Fruit fly (Drosophila melanogaster): ENCODE results near the gene CG18530.

CG18530 gene

DNA sequence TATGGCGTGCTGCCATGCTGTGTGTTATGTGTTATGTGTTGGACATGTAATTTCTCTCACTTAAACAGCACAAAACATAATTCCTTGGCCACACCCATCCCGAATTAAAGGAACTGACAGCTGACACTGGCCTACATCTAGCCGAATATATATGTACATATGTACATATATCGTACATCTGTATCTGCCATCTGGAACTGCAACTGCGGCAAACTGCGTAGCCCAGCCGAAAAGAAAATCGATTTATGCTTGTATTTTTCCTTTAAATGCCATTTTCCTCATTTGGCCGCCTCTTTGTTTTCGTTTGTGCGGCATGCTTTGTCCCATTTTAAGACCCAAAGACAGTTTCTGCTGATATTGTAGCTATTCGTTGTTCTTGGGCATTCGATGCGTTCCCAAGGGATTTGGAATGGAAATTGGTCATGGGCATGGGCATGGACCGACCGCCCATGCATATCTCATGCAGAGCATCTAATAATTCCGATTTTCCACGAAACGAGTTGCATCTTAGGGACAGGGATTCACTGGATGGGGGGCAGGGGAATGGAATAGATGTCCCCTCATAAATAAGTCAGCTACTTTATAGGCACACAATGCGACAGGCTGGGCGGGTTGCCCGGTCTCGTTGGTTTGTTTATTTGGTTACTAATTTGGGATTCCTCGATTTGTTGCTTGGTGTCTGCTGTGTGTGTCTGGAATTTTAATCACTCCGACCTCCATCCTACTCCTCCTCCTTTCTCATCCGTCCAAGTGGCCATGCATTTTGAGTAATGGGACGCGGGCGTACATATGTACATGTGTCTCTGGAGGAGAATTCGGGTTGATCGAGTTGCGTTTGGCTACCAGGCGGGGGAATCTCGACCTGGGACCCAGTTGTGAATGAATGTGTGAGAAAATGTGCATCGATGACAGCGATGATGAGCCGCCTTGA is 16.2 kb downstream of the CG18530 start:
- TF ChIP-seq CG4318 (GFP tag; optimal IDR thresholded peaks at IDR 0.05): no peak
- no peak for TF ChIP-seq Ets21C (GFP tag; optimal IDR thresholded peaks at IDR 0.05)

DNA sequence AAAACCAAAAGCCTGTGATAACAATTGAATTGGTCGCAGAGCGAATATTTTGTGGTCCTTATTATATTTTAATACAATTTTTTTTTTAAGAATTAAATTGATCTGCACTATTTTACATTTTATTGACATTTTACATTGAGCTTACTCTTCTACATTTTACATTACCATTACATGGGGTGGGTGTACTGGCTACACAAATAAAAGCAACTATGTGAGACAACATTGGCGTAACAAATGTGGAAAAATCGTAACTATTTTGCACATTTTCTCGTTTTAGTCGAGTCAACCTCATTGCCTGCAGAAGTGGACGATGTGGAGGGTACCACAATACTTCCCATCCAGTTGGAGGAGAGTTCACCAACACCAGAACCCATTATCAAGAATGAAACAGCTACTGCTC is 17.4 kb downstream of the CG18530 start:
- TF ChIP-seq CG8632 (GFP tag; optimal IDR thresholded peaks at IDR 0.05) (no peak), Gug (GFP tag; IDR thresholded peaks at IDR 0.05) (no peak), CG34406 (GFP tag; optimal IDR thresholded peaks at IDR 0.05) (no peak), CG6163 (GFP tag; IDR thresholded peaks at IDR 0.05) (no peak), CG8319 (GFP tag; optimal IDR thresholded peaks at IDR 0.05) (no peak), CG8119 (GFP tag; IDR thresholded peaks at IDR 0.05) (no peak), Eip78C (GFP tag) (no peak), svp (GFP tag) (peak; percentile 33), Eip93F (GFP tag; optimal IDR thresholded peaks at IDR 0.05) (no peak), Ets21C (GFP tag; optimal IDR thresholded peaks at IDR 0.05) (no peak), fkh (GFP tag; optimal IDR thresholded peaks at IDR 0.05) (peak; percentile 30), cyc (GFP tag; optimal IDR thresholded peaks at IDR 0.05) (no peak), dac (GFP tag; optimal IDR thresholded peaks at IDR 0.05) (no peak)

DNA sequence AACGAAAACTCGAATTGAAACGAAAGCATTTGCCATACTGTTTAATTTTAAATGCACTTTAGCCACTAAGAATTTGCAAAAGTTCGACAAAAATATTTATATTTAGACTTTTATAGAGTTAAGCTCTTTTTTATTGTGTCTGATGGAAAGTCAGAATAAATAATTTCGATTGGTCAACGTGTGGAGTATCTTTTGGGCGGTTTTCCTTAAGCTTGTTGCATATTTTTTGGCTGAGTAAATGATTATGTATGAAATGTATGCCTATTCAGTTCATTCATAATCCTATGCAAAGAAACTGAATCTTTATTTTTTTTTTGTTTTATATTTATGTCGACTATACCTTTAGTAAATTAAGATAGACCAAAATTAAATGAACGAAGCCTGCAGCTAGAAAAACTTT is 19.6 kb downstream of the CG18530 start:
- no peak for TF ChIP-seq fkh (GFP tag; optimal IDR thresholded peaks at IDR 0.05)
- no peak for TF ChIP-seq esn (GFP tag; optimal IDR thresholded peaks at IDR 0.05)
- no peak for TF ChIP-seq fd85E (GFP tag; optimal IDR thresholded peaks at IDR 0.05)
- TF ChIP-seq salr (GFP tag; optimal IDR thresholded peaks at IDR 0.05): no peak
- TF ChIP-seq Ets21C (GFP tag; optimal IDR thresholded peaks at IDR 0.05): no peak
- no peak for TF ChIP-seq CG9139 (GFP tag; optimal IDR thresholded peaks at IDR 0.05)
- no peak for TF ChIP-seq Eip75B (GFP tag; optimal IDR thresholded peaks at IDR 0.05)
- no peak for TF ChIP-seq CG16779 (tag; optimal IDR thresholded peaks at IDR 0.05)
- TF ChIP-seq CG4318 (GFP tag; optimal IDR thresholded peaks at IDR 0.05): no peak
- TF ChIP-seq Eip93F (GFP tag; optimal IDR thresholded peaks at IDR 0.05): no peak
- no peak for TF ChIP-seq spab (GFP tag; optimal IDR thresholded peaks at IDR 0.05)

DNA sequence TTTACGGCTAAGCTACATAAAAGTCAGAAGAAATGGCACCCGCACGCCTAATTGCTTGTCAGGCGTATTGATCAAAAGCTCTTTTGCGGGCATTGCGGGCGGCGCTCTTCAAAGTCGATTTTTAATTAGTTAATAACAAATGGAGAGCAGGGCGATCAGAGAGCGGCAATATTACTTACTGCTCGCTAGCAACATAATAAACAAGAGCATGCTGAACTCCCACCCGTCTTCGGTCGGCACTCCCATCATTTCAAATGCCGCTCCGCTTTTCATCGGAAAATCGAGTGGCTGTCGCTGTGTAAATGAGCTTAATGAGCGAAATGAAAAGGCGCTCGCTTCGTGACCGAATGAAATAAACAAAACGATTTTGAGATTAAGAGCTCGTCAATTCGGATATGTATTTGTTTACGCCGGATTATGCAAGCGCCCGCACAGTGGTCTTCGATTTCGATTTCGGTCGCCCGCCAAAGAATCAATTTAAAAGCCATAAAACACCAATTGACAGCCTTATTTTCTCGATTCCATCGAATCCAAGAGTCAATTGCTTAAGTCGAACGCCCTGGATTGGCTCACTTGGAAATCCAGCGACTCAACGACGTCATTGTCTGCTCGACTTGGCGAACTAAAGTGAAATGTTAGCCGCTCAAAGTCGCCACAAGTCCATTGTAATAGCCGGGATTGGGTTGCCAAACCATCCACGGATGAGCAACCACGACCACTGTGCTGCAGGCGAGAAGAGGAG is 20.5 kb downstream of the CG18530 start:
- peak; percentile 56 for TF ChIP-seq fkh (GFP tag; optimal IDR thresholded peaks at IDR 0.05)
- TF ChIP-seq CG4318 (GFP tag; optimal IDR thresholded peaks at IDR 0.05): peak; percentile 34
- peak; percentile 26 for TF ChIP-seq achi (GFP tag; optimal IDR thresholded peaks at IDR 0.05)
- TF ChIP-seq CG32006 (GFP tag; optimal IDR thresholded peaks at IDR 0.05): peak; percentile 79
- peak; percentile 64 for TF ChIP-seq CG6276 (GFP tag; optimal IDR thresholded peaks at IDR 0.05)
- peak; percentile 78; the same call in 1 of the 2 replicates for TF ChIP-seq CG11294 (GFP tag; IDR thresholded peaks at IDR 0.05)
- peak; percentile 68 for TF ChIP-seq Gug (GFP tag; IDR thresholded peaks at IDR 0.05)
- no peak for TF ChIP-seq Hr39 (GFP tag; optimal IDR thresholded peaks at IDR 0.05)
- TF ChIP-seq Eip78C (GFP tag): peak; percentile 51
- TF ChIP-seq OdsH (GFP tag; optimal IDR thresholded peaks at IDR 0.05): peak; percentile 27
- TF ChIP-seq dac (GFP tag; optimal IDR thresholded peaks at IDR 0.05): peak; percentile 51
- TF ChIP-seq vri (GFP tag; optimal IDR thresholded peaks at IDR 0.05): peak; percentile 50
- TF ChIP-seq CG6792 (GFP tag; optimal IDR thresholded peaks at IDR 0.05): no peak
- TF ChIP-seq CG6163 (GFP tag; IDR thresholded peaks at IDR 0.05): peak; percentile 39; the same call in 2 of the 3 replicates
- TF ChIP-seq CG15336 (GFP tag; IDR thresholded peaks at IDR 0.05): peak; percentile 82
- TF ChIP-seq Lpt (GFP tag; optimal IDR thresholded peaks at IDR 0.05): peak; percentile 48
- TF ChIP-seq CG8119 (GFP tag; IDR thresholded peaks at IDR 0.05): peak; percentile 88
- TF ChIP-seq net (GFP tag; optimal IDR thresholded peaks at IDR 0.05): peak; percentile 45
- peak; percentile 83 for TF ChIP-seq eg (GFP tag; IDR thresholded peaks at IDR 0.05)
- TF ChIP-seq Hr38 (GFP tag; optimal IDR thresholded peaks at IDR 0.05): no peak
- TF ChIP-seq svp (GFP tag): peak; percentile 58
- peak; percentile 83 for TF ChIP-seq Hr4 (GFP tag; optimal IDR thresholded peaks at IDR 0.05)
- TF ChIP-seq CG1621 (tag; optimal IDR thresholded peaks at IDR 0.05): no peak
- no peak for TF ChIP-seq Blimp-1 (GFP tag; optimal IDR thresholded peaks at IDR 0.05)
- no peak for TF ChIP-seq CG9139 (GFP tag; optimal IDR thresholded peaks at IDR 0.05)
- TF ChIP-seq Sox14 (GFP tag; optimal IDR thresholded peaks at IDR 0.05): no peak
